Fruit fly (Drosophila melanogaster) whole organism, wandering third instar larva: ENCODE measurements around the gene Elp6.

Source experiments
- Abd-B ChIP-seq: fragments of >200 bp; optimal IDR thresholded peaks from 2 replicates; lab custom pipeline; 2017; ENCODE audit warnings: missing biosample characterization, missing genetic modification characterization
- OdsH ChIP-seq: fragments of 200-800 bp; sonication (Bioruptor generic); optimal IDR thresholded peaks from 2 replicates; lab custom pipeline; 2016; ENCODE audit warnings: missing biosample characterization, mild to moderate bottlenecking, missing genetic modification characterization
- Sp1 ChIP-seq: fragments of 200-800 bp; sonication (Bioruptor generic); optimal IDR thresholded peaks from 3 replicates; lab custom pipeline; 2019; ENCODE audit warnings: missing biosample characterization, mild to moderate bottlenecking, missing genetic modification characterization, moderate library complexity
- dl ChIP-seq, 2 experiments: fragments of 175-275, 200-275 bp in 1 of 2; fragments of 200-275 bp in 1 of 2; sonication (Bioruptor generic); optimal IDR thresholded peaks; lab custom pipeline; 2018; ENCODE audit warnings: mild to moderate bottlenecking in 2 of 2, missing biosample characterization in 2 of 2, missing genetic modification characterization in 2 of 2, moderate library complexity in 2 of 2; ENCODE audit not compliant: partially characterized antibody in 2 of 2, insufficient read depth in 1 of 2
- dsf ChIP-seq: sonication (Bioruptor generic); optimal IDR thresholded peaks from 2 replicates; lab custom pipeline; 2016; ENCODE audit warnings: missing biosample characterization, missing genetic modification characterization, borderline replicate concordance
- fru ChIP-seq: fragments of 200-800 bp; sonication (Bioruptor generic); optimal IDR thresholded peaks from 3 replicates; lab custom pipeline; 2016; ENCODE audit warnings: missing biosample characterization, mild to moderate bottlenecking, missing genetic modification characterization
- lola ChIP-seq: fragments of >200 bp; optimal IDR thresholded peaks from 2 replicates; lab custom pipeline; 2017; ENCODE audit warnings: missing biosample characterization, missing genetic modification characterization
- usp ChIP-seq: fragments of >200 bp; optimal IDR thresholded peaks from 2 replicates; lab custom pipeline; 2017; ENCODE audit warnings: missing biosample characterization, missing genetic modification characterization
- woc ChIP-seq: sonication (Bioruptor generic); optimal IDR thresholded peaks from 2 replicates; lab custom pipeline; 2016; ENCODE audit warnings: missing biosample characterization, mild to moderate bottlenecking, missing genetic modification characterization

- TF ChIP-seq woc (GFP tag; lab: Kevin White, UChicago) (no peak), dsf (no peak), Abd-B (GFP tag; lab: Kevin White, UChicago) (no peak), fru (GFP tag; lab: Kevin White, UChicago) (no peak), lola (GFP tag; lab: Kevin White, UChicago) (no peak), dl (GFP tag; optimal IDR thresholded peaks at IDR 0.05; lab: Kevin White, UChicago; ENCODE audit: insufficient read depth in 1 of 2, partially characterized antibody in 2 of 2) (no peak), usp (no peak), OdsH (GFP tag; lab: Kevin White, UChicago) (no peak), Sp1 (GFP tag; lab: Kevin White, UChicago) (no peak)
Measured at dm6 chr3R:13319170-13319569, 47.5 kb downstream of the Elp6 start, which contains the start of gene CG45080.
